Fruit fly (Drosophila melanogaster): Measurements from ENCODE around the gene gdrd.

The gdrd gene

dm6 chr3L:14665802-14666351, 25.3 kb upstream of the gdrd start (continued):
- TF ChIP-seq al (GFP tag; IDR thresholded peaks at IDR 0.05) (peak; percentile 55), kni (GFP tag; optimal IDR thresholded peaks at IDR 0.05) (peak; percentile 23), CG16863 (GFP tag; optimal IDR thresholded peaks at IDR 0.05) (peak; percentile 88), D (optimal IDR thresholded peaks at IDR 0.05) (no peak), D (GFP tag; optimal IDR thresholded peaks at IDR 0.05) (peak; percentile 89), Nf-YB (GFP tag; optimal IDR thresholded peaks at IDR 0.05) (peak; percentile 79), CG16815 (GFP tag; optimal IDR thresholded peaks at IDR 0.05) (peak; percentile 83), pzg (GFP tag; optimal IDR thresholded peaks at IDR 0.05) (no peak), CTCF (GFP tag; optimal IDR thresholded peaks at IDR 0.05) (peak; percentile 62), D19A (tag; optimal IDR thresholded peaks at IDR 0.05) (peak; percentile 86), row (GFP tag; IDR thresholded peaks at IDR 0.05) (peak; percentile 93), Sin3A (optimal IDR thresholded peaks at IDR 0.05) (no peak), CG11456 (GFP tag; IDR thresholded peaks at IDR 0.05) (peak; percentile 83), fu2 (GFP tag; optimal IDR thresholded peaks at IDR 0.05) (peak; percentile 81), ftz-f1 (GFP tag; optimal IDR thresholded peaks at IDR 0.05) (peak; percentile 21), slp2 (GFP tag; optimal IDR thresholded peaks at IDR 0.05) (peak; percentile 88), Kr (GFP tag; optimal IDR thresholded peaks at IDR 0.05) (no peak), hth (optimal IDR thresholded peaks at IDR 0.05) (no peak), CG6175 (GFP tag; IDR thresholded peaks at IDR 0.05) (peak; percentile 69; the same call in 1 of the 3 replicates), CG17912 (GFP tag; optimal IDR thresholded peaks at IDR 0.05) (peak; percentile 68), Dad (GFP tag; optimal IDR thresholded peaks at IDR 0.05) (peak; percentile 89), grau (tag; optimal IDR thresholded peaks at IDR 0.05) (peak; percentile 89), dysf (GFP tag; IDR thresholded peaks at IDR 0.05) (peak; percentile 89), luna (GFP tag; optimal IDR thresholded peaks at IDR 0.05) (peak; percentile 2), dimm (GFP tag; IDR thresholded peaks at IDR 0.05) (peak; percentile 71), Side (GFP tag; optimal IDR thresholded peaks at IDR 0.05) (peak; percentile 85), CG13624 (GFP tag; optimal IDR thresholded peaks at IDR 0.05) (peak; percentile 93), CG15601 (tag; optimal IDR thresholded peaks at IDR 0.05) (peak; percentile 90), dmrt11E (tag; optimal IDR thresholded peaks at IDR 0.05) (peak; percentile 92), CG18011 (GFP tag; optimal IDR thresholded peaks at IDR 0.05) (peak; percentile 61), pros (GFP tag; optimal IDR thresholded peaks at IDR 0.05) (no peak), CrebB (tag; optimal IDR thresholded peaks at IDR 0.05) (peak; percentile 83), sisA (GFP tag; IDR thresholded peaks at IDR 0.05) (peak; percentile 82), onecut (GFP tag; IDR thresholded peaks at IDR 0.05) (peak; percentile 88), corto (GFP tag; optimal IDR thresholded peaks at IDR 0.05) (no peak), run (tag; optimal IDR thresholded peaks at IDR 0.05) (peak; percentile 84), tx (GFP tag; optimal IDR thresholded peaks at IDR 0.05) (peak; percentile 79), CG12659 (GFP tag; optimal IDR thresholded peaks at IDR 0.05) (peak; percentile 88), CG2678 (tag; optimal IDR thresholded peaks at IDR 0.05) (peak; percentile 83), cwo (GFP tag; optimal IDR thresholded peaks at IDR 0.05) (peak; percentile 76), CG2889 (GFP tag; IDR thresholded peaks at IDR 0.05) (peak; percentile 71), GATAe (GFP tag; conservative IDR thresholded peaks at IDR 0.05) (0 out of 2 replicates have a peak, but pooled peaks have one; percentile 9), cas (GFP tag; IDR thresholded peaks at IDR 0.05) (no peak), wek (GFP tag; optimal IDR thresholded peaks at IDR 0.05) (peak; percentile 71), trh (GFP tag; optimal IDR thresholded peaks at IDR 0.05) (peak; percentile 79), CG10274 (GFP tag; optimal IDR thresholded peaks at IDR 0.05) (peak; percentile 70), Oaz (GFP tag; IDR thresholded peaks at IDR 0.05) (peak; percentile 37; the same call in 1 of the 2 replicates), oc (tag; optimal IDR thresholded peaks at IDR 0.05) (peak; percentile 90), CG17802 (tag; optimal IDR thresholded peaks at IDR 0.05) (peak; percentile 57), jumu (GFP tag; optimal IDR thresholded peaks at IDR 0.05) (peak; percentile 83), CG9876 (GFP tag; optimal IDR thresholded peaks at IDR 0.05) (peak; percentile 81), vnd (GFP tag; IDR thresholded peaks at IDR 0.05; ENCODE audit: partially characterized antibody) (no peak)
